Fruit fly (Drosophila melanogaster): Measurements from ENCODE around the gene AP-2mu.
A peak's percentile ranks its signal among the peaks of the same experiment; 100 is the strongest.

Gene AP-2mu

dm6 chr3R:22461673-22462585, at the start of gene AP-2mu, which contains the start of gene Rpn7:
TSS of gene AP-2mu (plus strand) at chr3R:22462455.
TSS of gene Rpn7 (minus strand) at chr3R:22462054.
- TF ChIP-seq CTCF (optimal IDR thresholded peaks at IDR 0.05) = peak in 1 of 2 experiments; percentile 3
- no peak for TF ChIP-seq CG8478 (optimal IDR thresholded peaks at IDR 0.05)

- TF ChIP-seq CTCF (optimal IDR thresholded peaks at IDR 0.05) (peak in 1 of 2 experiments; percentile 24), CG8478 (optimal IDR thresholded peaks at IDR 0.05) (no peak)
These were observed 41.3 kb upstream of the AP-2mu start, which contains the start of the genes Nop56 and mats for dm6 chr3R:22420911-22421310. TSS of gene Nop56 (minus strand) at chr3R:22421068. TSS of gene mats (plus strand) at chr3R:22421161.

DNA sequence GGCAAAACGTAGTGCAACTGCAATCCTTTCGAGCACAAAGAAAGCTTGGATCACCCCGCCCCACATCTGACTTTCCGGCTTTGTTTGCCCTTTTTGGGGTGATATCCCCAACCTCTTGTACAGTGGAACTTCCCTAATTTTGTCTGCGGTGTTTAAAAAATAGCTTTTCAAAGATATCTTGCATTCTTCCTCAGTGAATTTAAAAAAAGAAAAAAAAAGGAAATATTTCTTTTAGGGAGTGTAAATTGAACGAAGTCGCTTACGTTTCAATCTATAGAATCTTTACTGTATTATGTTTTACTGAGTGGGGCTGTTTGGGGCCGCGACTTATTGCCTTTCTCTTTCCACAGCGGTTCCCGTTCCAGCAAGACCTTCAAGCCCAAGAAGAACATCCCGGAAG, 40.6 kb upstream of the AP-2mu start:
- no peak for TF ChIP-seq CTCF (optimal IDR thresholded peaks at IDR 0.05)
- no peak for TF ChIP-seq CG8478 (optimal IDR thresholded peaks at IDR 0.05)

dm6 chr3R:22423996-22424395, 38.3 kb upstream of the AP-2mu start:
- TF ChIP-seq CTCF (optimal IDR thresholded peaks at IDR 0.05) (no peak), CG8478 (optimal IDR thresholded peaks at IDR 0.05) (no peak)

dm6 chr3R:22424602-22425190, 37.6 kb upstream of the AP-2mu start, which contains the start of gene pinta:
TSS of gene pinta (minus strand) at chr3R:22424929.
- TF ChIP-seq CTCF (optimal IDR thresholded peaks at IDR 0.05) (no peak), CG8478 (optimal IDR thresholded peaks at IDR 0.05) (no peak)

DNA sequence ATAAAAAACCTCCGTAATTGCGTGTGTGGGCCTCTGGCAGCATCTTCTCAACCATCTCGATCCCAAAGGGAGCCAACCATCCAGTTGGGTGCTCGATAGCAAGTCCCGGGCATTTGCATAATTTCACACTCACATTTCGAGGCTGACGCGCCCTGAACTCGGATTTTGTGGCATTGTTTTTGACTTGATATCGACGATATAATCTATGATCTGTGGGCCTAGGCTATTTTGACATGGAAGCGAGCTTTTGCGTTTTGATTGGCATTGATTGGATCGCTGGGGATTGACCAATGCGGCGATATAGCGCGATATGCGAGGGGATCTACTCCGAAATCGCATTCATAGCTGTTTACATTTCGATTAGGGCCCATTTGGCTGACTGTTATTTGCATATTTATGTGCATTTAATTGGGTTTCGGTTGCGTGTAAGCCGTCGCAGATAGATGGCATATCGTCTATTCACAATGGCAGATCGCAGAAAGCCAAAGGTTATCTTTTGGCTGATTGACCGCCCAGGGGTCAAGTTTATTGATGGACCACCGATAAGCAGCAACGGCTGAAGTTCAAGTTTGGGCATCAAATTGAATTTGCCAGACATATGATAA, 30.0 kb upstream of the AP-2mu start:
- TF ChIP-seq CG8478 (optimal IDR thresholded peaks at IDR 0.05) (no peak), CTCF (optimal IDR thresholded peaks at IDR 0.05) (no peak)

DNA sequence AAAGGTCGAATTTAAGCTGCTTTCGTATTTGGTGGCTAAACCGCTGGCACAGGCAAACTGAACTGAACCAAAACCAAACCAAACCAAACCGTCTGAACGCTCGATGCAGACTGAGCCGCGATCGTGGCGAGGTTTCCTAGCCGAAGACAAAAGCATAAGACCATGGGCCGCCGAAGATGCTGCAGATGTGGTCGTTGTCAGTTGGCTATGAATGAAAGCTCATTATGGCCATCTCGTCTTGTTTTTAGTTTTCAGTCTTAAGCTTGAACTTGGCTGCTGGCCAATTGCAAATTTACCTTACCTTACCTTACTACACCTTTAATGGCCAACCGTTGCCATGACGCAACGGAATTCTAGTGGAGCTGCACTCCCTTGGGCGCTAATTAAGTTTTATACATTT, 26.2 kb upstream of the AP-2mu start, which contains the start of gene CG13847:
TSS of gene CG13847 (minus strand) at position 101 of the 400 bp plus-strand sequence.
- TF ChIP-seq CTCF (optimal IDR thresholded peaks at IDR 0.05) (no peak), CG8478 (optimal IDR thresholded peaks at IDR 0.05) (no peak)

dm6 chr3R:22438301-22438700, 24.0 kb upstream of the AP-2mu start:
- TF ChIP-seq CG8478 (optimal IDR thresholded peaks at IDR 0.05) (no peak), CTCF (optimal IDR thresholded peaks at IDR 0.05) (no peak)

dm6 chr3R:22446493-22446892, 15.8 kb upstream of the AP-2mu start, which contains the start of gene CG12499:
TSS of gene CG12499 (minus strand) at chr3R:22446587.
- no peak for TF ChIP-seq CTCF (optimal IDR thresholded peaks at IDR 0.05)
- TF ChIP-seq CG8478 (optimal IDR thresholded peaks at IDR 0.05) = no peak

dm6 chr3R:22447195-22447873, 14.9 kb upstream of the AP-2mu start, which contains the start of gene CG34288:
TSS of gene CG34288 (minus strand) at chr3R:22447263.
- TF ChIP-seq CG8478 (optimal IDR thresholded peaks at IDR 0.05) (no peak), CTCF (optimal IDR thresholded peaks at IDR 0.05) (no peak)

DNA sequence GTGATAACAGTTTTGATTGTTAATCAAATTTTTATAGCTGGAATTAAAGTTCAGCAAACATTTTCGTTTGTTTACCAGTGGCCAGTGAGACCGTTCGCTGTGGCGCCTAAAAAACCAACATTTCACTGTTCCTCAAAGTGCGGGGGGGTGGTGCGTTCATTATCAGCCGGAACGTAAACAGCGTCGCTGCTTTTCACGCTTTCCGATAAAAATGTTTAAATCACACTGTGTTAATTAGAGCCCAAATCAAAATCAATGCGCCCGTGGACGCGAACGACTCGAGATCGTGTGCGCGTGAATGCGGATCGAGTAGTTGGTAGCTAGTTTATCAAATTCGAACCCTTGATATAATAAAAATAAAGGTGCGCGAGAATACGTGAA, 14.4 kb upstream of the AP-2mu start, which contains the start of gene CG34376:
TSS of gene CG34376 (plus strand) at position 226 of the 381 bp plus-strand sequence.
- TF ChIP-seq CTCF (optimal IDR thresholded peaks at IDR 0.05) (no peak), CG8478 (optimal IDR thresholded peaks at IDR 0.05) (no peak)

DNA sequence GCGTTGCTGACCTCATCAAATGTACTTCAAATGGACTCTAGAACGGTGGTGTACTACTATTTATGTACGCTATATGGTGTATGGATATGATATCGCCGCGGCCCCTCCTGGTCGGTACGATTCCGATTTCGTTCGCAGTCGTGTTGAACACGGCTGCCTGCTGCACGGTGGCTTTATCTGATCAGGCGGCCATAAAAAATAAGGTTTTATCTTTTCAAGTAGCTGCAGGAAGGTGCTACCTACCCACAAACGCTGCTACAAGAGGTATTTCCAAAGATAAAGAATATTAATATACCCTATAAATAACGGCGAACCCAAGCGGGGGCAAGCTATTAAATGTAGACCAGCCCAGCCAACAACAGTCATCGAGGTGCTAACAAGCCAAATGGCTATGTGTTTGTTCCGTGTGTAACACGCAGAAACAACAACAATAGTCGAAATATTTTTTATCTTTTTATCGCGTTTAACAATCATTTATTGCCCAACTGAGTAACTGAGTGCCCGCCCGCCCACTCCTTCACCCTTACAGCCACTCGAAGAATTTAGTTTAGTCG, 12.3 kb upstream of the AP-2mu start:
- TF ChIP-seq CTCF (optimal IDR thresholded peaks at IDR 0.05) = no peak
- TF ChIP-seq CG8478 (optimal IDR thresholded peaks at IDR 0.05) = no peak

DNA sequence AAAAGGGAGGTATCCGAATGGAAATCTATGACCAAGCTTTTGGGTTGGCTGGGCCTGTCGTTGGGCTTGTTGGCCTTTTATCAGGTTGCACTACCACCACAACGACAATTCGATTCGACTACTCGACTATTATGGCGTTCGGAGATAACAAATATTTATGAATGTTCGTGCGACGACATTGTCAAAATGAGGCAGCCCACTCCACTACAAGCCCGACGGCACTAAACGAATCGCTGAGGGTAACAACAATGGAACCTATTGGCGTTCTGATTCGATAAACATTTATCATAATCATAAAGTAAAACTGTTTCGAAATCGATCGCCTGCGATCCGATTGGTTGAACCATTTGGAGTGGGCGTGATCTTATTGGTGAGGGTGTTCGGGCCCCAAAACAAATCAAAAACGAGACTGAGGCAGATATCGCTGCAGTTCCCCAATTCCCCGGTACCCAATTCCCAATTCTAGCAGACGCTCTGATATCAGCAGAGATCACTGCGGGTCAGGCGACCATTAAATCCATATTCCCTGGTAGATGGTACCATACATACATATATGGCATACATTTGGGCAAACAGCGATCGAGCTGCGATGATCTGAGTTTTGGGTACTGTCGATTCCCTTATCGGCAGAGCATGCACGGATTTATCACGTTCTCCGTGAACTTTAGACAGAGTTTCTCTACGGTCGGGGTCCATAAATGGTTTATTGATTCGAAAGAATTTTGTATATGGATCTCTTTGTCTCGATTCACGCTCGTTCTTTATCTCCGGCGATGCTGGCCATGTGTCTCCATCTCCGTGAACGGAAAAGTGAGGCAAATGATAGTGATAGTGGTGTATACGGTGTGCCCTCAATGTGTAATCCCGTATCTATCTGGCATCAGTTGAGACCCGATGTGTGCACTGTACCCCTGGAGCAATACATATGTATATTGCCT, 7.6 kb upstream of the AP-2mu start:
- TF ChIP-seq CG8478 (optimal IDR thresholded peaks at IDR 0.05) (no peak), CTCF (optimal IDR thresholded peaks at IDR 0.05) (no peak)
